Worm (Caenorhabditis elegans) whole organism, young adult: ENCODE results near the gene calu-1.

Source experiments
- B0035.1 ChIP-seq: sonication (generic microtip); optimal IDR thresholded peaks from 2 replicates; lab custom pipeline; 2016; ENCODE audit warnings: missing genetic modification characterization, mild to moderate bottlenecking, missing compliant biosample characterization, missing genotype, missing genetic modification reagents
- B0336.3 ChIP-seq: fragments of 200-800 bp; sonication (Bioruptor generic); IDR thresholded peaks from 2 replicates; pipeline ENCODE4 v1.3.6; 2022; ENCODE audit warnings: missing genetic modification characterization, missing compliant biosample characterization
- C06A6.2 ChIP-seq: fragments of 200-800 bp; sonication (Bioruptor generic); conservative IDR thresholded peaks from 2 replicates; pipeline ENCODE4 v1.3.6; 2022; ENCODE audit warnings: missing genetic modification characterization, missing compliant biosample characterization
- F10E7.11 ChIP-seq: sonication (generic microtip); optimal IDR thresholded peaks from 2 replicates; lab custom pipeline; 2017; ENCODE audit warnings: mild to moderate bottlenecking, missing genetic modification characterization, moderate library complexity, missing compliant biosample characterization
- F22D6.2 ChIP-seq: sonication (generic microtip); optimal IDR thresholded peaks from 2 replicates; lab custom pipeline; 2016; ENCODE audit warnings: mild to moderate bottlenecking, missing genetic modification characterization, missing compliant biosample characterization
- F23B12.7 ChIP-seq: sonication (generic microtip); optimal IDR thresholded peaks from 2 replicates; lab custom pipeline; 2017; ENCODE audit warnings: missing genetic modification characterization, mild to moderate bottlenecking, missing compliant biosample characterization, antibody characterized with exemption, moderate library complexity; ENCODE audit not compliant: insufficient read depth
- F33H1.4 ChIP-seq: fragments of 200-800 bp; sonication (Bioruptor generic); IDR thresholded peaks from 2 replicates; pipeline ENCODE4 v1.3.6; 2022; ENCODE audit warnings: missing genetic modification reagents, missing genetic modification characterization, missing compliant biosample characterization
- Y53G8AR.9 ChIP-seq: fragments of 200-800 bp; sonication (Bioruptor generic); conservative IDR thresholded peaks from 2 replicates; pipeline ENCODE4 v1.3.6; 2022; ENCODE audit warnings: missing genetic modification reagents, missing genetic modification characterization, missing compliant biosample characterization
- Y56A3A.18 ChIP-seq: fragments of 200-800 bp; sonication (Bioruptor generic); IDR thresholded peaks from 2 replicates; pipeline ENCODE4 v1.3.6; 2022; ENCODE audit warnings: missing genetic modification reagents, missing genetic modification characterization, missing compliant biosample characterization
- ZK185.1 ChIP-seq: sonication (generic microtip); optimal IDR thresholded peaks from 2 replicates; lab custom pipeline; 2016; ENCODE audit warnings: mild to moderate bottlenecking, missing genetic modification characterization, missing compliant biosample characterization; ENCODE audit not compliant: poor library complexity, severe bottlenecking
- akir-1 ChIP-seq: fragments of 200-800 bp; sonication (Bioruptor generic); optimal IDR thresholded peaks from 2 replicates; lab custom pipeline; 2018; ENCODE audit warnings: mild to moderate bottlenecking, missing genetic modification characterization, moderate library complexity, missing compliant biosample characterization
- aptf-2 ChIP-seq: fragments of 200-800 bp; sonication (Bioruptor generic); conservative IDR thresholded peaks from 2 replicates; pipeline ENCODE4 v1.3.6; 2022; ENCODE audit warnings: missing genetic modification reagents, missing genetic modification characterization, missing compliant biosample characterization
- bed-2 ChIP-seq: fragments of 200-800 bp; sonication (Bioruptor generic); IDR thresholded peaks from 2 replicates; pipeline ENCODE4 v1.3.6; 2022; ENCODE audit warnings: missing genetic modification reagents, missing genetic modification characterization, missing compliant biosample characterization
- ccch-3 ChIP-seq: fragments of 200-800 bp; sonication (Bioruptor generic); optimal IDR thresholded peaks from 2 replicates; lab custom pipeline; 2018; ENCODE audit warnings: mild to moderate bottlenecking, missing genetic modification characterization, missing compliant biosample characterization
- cebp-1 ChIP-seq, 2 experiments: fragments of 200-800 bp in 1 of 2; sonication (Bioruptor generic) in 1 of 2; sonication (generic microtip) in 1 of 2; IDR thresholded peaks in 1 of 2; optimal IDR thresholded peaks in 1 of 2; 2 replicates each; pipeline versions ENCODE4 v1.3.6 to Lab custom; 2017 to 2022; ENCODE audit warnings: missing compliant biosample characterization in 2 of 2, missing genetic modification characterization in 2 of 2, mild to moderate bottlenecking in 1 of 2, missing genetic modification reagents in 1 of 2, moderate library complexity in 1 of 2
- cebp-2 ChIP-seq: fragments of 200-800 bp; sonication (Bioruptor generic); IDR thresholded peaks from 2 replicates; pipeline ENCODE4 v1.3.6; 2022; ENCODE audit warnings: missing genetic modification characterization, missing compliant biosample characterization
- ceh-100 ChIP-seq: fragments of 200-800 bp; sonication (Bioruptor generic); IDR thresholded peaks from 2 replicates; pipeline ENCODE4 v1.3.6; 2022; ENCODE audit warnings: missing genetic modification reagents, missing genetic modification characterization, missing compliant biosample characterization
- die-1 ChIP-seq: sonication (generic microtip); optimal IDR thresholded peaks from 2 replicates; lab custom pipeline; 2016; ENCODE audit warnings: missing genotype, mild to moderate bottlenecking, missing genetic modification characterization, missing compliant biosample characterization
- dpl-1 ChIP-seq: fragments of 150-350 bp; optimal IDR thresholded peaks from 2 replicates; lab custom pipeline; 2014; ENCODE audit warnings: missing biosample characterization, missing genetic modification reagents, missing genetic modification characterization
- ets-4 ChIP-seq: fragments of 200-800 bp; sonication (Bioruptor generic); optimal IDR thresholded peaks from 2 replicates; lab custom pipeline; 2018; ENCODE audit warnings: mild to moderate bottlenecking, missing genetic modification characterization, missing compliant biosample characterization
- hlh-12 ChIP-seq: sonication (generic microtip); optimal IDR thresholded peaks from 2 replicates; lab custom pipeline; 2016; ENCODE audit warnings: missing genetic modification characterization, missing compliant biosample characterization
- hrde-1 ChIP-seq: sonication (generic microtip); optimal IDR thresholded peaks from 2 replicates; lab custom pipeline; 2016; ENCODE audit warnings: missing genetic modification characterization, mild to moderate bottlenecking, missing compliant biosample characterization, moderate library complexity, missing genotype, missing genetic modification reagents, borderline replicate concordance
- let-607 ChIP-seq, 2 experiments: fragments of 200-800 bp in 1 of 2; sonication (Bioruptor generic) in 1 of 2; sonication (generic microtip) in 1 of 2; optimal IDR thresholded peaks; 2 replicates each; lab custom pipeline; 2016 to 2018; ENCODE audit warnings: mild to moderate bottlenecking in 2 of 2, missing compliant biosample characterization in 2 of 2, missing genetic modification characterization in 2 of 2, moderate library complexity in 2 of 2, missing genotype in 1 of 2
- lin-26 ChIP-seq: fragments of 200-800 bp; sonication (Bioruptor generic); IDR thresholded peaks from 2 replicates; pipeline ENCODE4 v1.3.6; 2022; ENCODE audit warnings: missing genetic modification reagents, missing genetic modification characterization, missing compliant biosample characterization
- lin-40 ChIP-seq: sonication (generic microtip); optimal IDR thresholded peaks from 2 replicates; lab custom pipeline; 2016; ENCODE audit warnings: missing genetic modification characterization, mild to moderate bottlenecking, missing compliant biosample characterization, missing genotype, missing genetic modification reagents
- madf-6 ChIP-seq: fragments of 200-800 bp; sonication (Bioruptor generic); IDR thresholded peaks from 2 replicates; pipeline ENCODE4 v1.3.6; 2022; ENCODE audit warnings: missing genetic modification reagents, missing genetic modification characterization, missing compliant biosample characterization
- mxl-1 ChIP-seq: sonication (generic microtip); optimal IDR thresholded peaks from 2 replicates; lab custom pipeline; 2016; ENCODE audit warnings: missing genetic modification characterization, missing compliant biosample characterization
- nfya-2 ChIP-seq: fragments of 200-800 bp; sonication (Bioruptor generic); IDR thresholded peaks from 2 replicates; pipeline ENCODE4 v1.3.6; 2022; ENCODE audit warnings: missing genetic modification reagents, missing genetic modification characterization, missing compliant biosample characterization
- nfyb-1 ChIP-seq: fragments of 200-800 bp; sonication (Bioruptor generic); IDR thresholded peaks from 2 replicates; pipeline ENCODE4 v1.3.6; 2022; ENCODE audit warnings: missing genetic modification reagents, missing genetic modification characterization, missing compliant biosample characterization
- nhr-120 ChIP-seq: fragments of 200-800 bp; sonication (Bioruptor generic); IDR thresholded peaks from 2 replicates; pipeline ENCODE4 v1.3.6; 2022; ENCODE audit warnings: missing genetic modification characterization, missing compliant biosample characterization
- nhr-80 ChIP-seq: sonication (generic microtip); optimal IDR thresholded peaks from 2 replicates; lab custom pipeline; 2016; ENCODE audit warnings: missing genetic modification characterization, missing compliant biosample characterization
- nhr-90 ChIP-seq: sonication (generic microtip); optimal IDR thresholded peaks from 2 replicates; lab custom pipeline; 2016; ENCODE audit warnings: missing genotype, mild to moderate bottlenecking, missing genetic modification characterization, missing compliant biosample characterization
- rcor-1 ChIP-seq: fragments of 200-800 bp; sonication (Bioruptor generic); IDR thresholded peaks from 2 replicates; pipeline ENCODE4 v1.3.6; 2022; ENCODE audit warnings: missing genetic modification reagents, missing genetic modification characterization, missing compliant biosample characterization
- rec-8 ChIP-seq, 2 experiments: sonication (generic microtip); optimal IDR thresholded peaks; 2 replicates each; lab custom pipeline; 2016; ENCODE audit warnings: mild to moderate bottlenecking in 2 of 2, missing genetic modification characterization in 2 of 2, missing genetic modification reagents in 2 of 2, missing genotype in 2 of 2, missing biosample characterization in 1 of 2, missing compliant biosample characterization in 1 of 2, moderate library complexity in 1 of 2
- rpc-1 ChIP-seq, 2 experiments: fragments of 150-350 bp in 1 of 2; sonication (generic microtip) in 1 of 2; optimal IDR thresholded peaks; 2 replicates each; lab custom pipeline; 2014 to 2018; ENCODE audit warnings: missing biosample characterization in 1 of 2, missing genetic modification characterization in 1 of 2, missing genetic modification reagents in 1 of 2, missing genotype in 1 of 2
- sdz-38 ChIP-seq: sonication (generic microtip); optimal IDR thresholded peaks from 2 replicates; lab custom pipeline; 2016; ENCODE audit warnings: missing genotype, missing genetic modification characterization, missing compliant biosample characterization
- sea-2 ChIP-seq: fragments of 200-800 bp; sonication (Bioruptor generic); IDR thresholded peaks from 2 replicates; pipeline ENCODE4 v1.3.6; 2022; ENCODE audit warnings: missing genetic modification characterization, missing compliant biosample characterization
- snpc-1.3 ChIP-seq: sonication (generic microtip); optimal IDR thresholded peaks from 2 replicates; lab custom pipeline; 2017; ENCODE audit warnings: missing genetic modification characterization, mild to moderate bottlenecking, missing compliant biosample characterization, antibody characterized with exemption, moderate library complexity, missing genotype, missing genetic modification reagents; ENCODE audit not compliant: insufficient read depth
- snpc-4 ChIP-seq, 5 experiments: fragments of 150-350 bp in 1 of 5; sonication (generic microtip) in 4 of 5; optimal IDR thresholded peaks; 2 replicates each; lab custom pipeline; 2014 to 2018; ENCODE audit warnings: missing genetic modification characterization in 5 of 5, missing biosample characterization in 3 of 5, antibody characterized with exemption in 2 of 5, mild to moderate bottlenecking in 2 of 5, missing compliant biosample characterization in 2 of 5, missing genotype in 2 of 5, moderate library complexity in 2 of 5, missing genetic modification reagents in 1 of 5
- sptf-2 ChIP-seq: fragments of 200-800 bp; sonication (Bioruptor generic); optimal IDR thresholded peaks from 2 replicates; lab custom pipeline; 2018; ENCODE audit warnings: mild to moderate bottlenecking, missing genetic modification characterization, missing compliant biosample characterization
- tbp1 ChIP-seq: fragments of 200-800 bp; sonication (Bioruptor generic); optimal IDR thresholded peaks from 2 replicates; lab custom pipeline; 2018; ENCODE audit warnings: mild to moderate bottlenecking, missing genetic modification characterization, missing compliant biosample characterization
- zfh-2 ChIP-seq: fragments of 200-800 bp; sonication (Bioruptor generic); conservative IDR thresholded peaks from 2 replicates; pipeline ENCODE4 v1.3.6; 2022; ENCODE audit warnings: missing genetic modification reagents, missing genetic modification characterization, missing compliant biosample characterization
- ztf-22 ChIP-seq: fragments of 200-800 bp; sonication (Bioruptor generic); optimal IDR thresholded peaks from 2 replicates; lab custom pipeline; 2018; ENCODE audit warnings: mild to moderate bottlenecking, missing genetic modification characterization, moderate library complexity, missing compliant biosample characterization
- ztf-28 ChIP-seq: fragments of 200-800 bp; sonication (Bioruptor generic); IDR thresholded peaks from 2 replicates; pipeline ENCODE4 v1.3.6; 2022; ENCODE audit warnings: missing genetic modification reagents, missing genetic modification characterization, missing compliant biosample characterization
- ztf-3 ChIP-seq: fragments of 200-800 bp; sonication (Bioruptor generic); optimal IDR thresholded peaks from 2 replicates; lab custom pipeline; 2018; ENCODE audit warnings: mild to moderate bottlenecking, missing genetic modification characterization, missing compliant biosample characterization
- ztf-6 ChIP-seq: fragments of 200-800 bp; sonication (Bioruptor generic); IDR thresholded peaks from 2 replicates; pipeline ENCODE4 v1.3.6; 2022; ENCODE audit warnings: missing genetic modification reagents, missing genetic modification characterization, missing compliant biosample characterization

calu-1 gene

DNA sequence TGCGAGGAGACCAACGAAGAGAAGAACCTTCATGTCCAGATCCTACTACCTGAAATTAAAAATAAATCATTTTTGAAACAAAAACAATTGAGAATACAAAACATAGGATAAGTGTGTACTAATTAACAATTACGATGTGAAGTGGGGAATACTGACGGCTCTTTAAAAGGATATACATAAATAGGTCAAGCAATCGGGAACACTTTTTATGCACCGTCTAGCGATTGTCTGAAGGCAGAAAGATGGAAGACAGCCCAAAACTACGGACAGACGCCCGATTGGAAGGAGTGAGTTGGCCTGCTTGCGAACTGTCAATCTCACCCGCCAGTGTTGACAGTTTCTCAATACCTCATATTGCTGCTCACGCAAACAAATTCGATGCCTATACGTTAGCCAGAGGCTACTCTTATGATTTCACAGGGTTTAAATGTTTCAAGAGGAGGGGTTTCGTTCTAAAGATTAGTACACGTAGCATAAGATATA, at the start of gene calu-1:
TSS of gene calu-1 (minus strand) at position 51 of the 483 bp plus-strand sequence.
- peak; percentile 95 for TF ChIP-seq nhr-80 (tag; lab: Kevin White, UChicago)
- TF ChIP-seq ceh-100: no peak
- no peak for TF ChIP-seq ztf-28 (GFP tag; lab: Robert Waterston, UW)
- TF ChIP-seq aptf-2 (GFP tag; lab: Robert Waterston, UW): no peak
- TF ChIP-seq madf-6 (GFP tag; lab: Robert Waterston, UW): no peak
- no peak for TF ChIP-seq F22D6.2 (tag; lab: Kevin White, UChicago)
- no peak for TF ChIP-seq ztf-3 (GFP tag; lab: Kevin White, UChicago)
- TF ChIP-seq snpc-1.3 (tag; lab: Kevin White, UChicago): no peak
- no peak for TF ChIP-seq dpl-1 (GFP tag; lab: Kevin White, UChicago)
- peak; percentile 53 for TF ChIP-seq nhr-90
- no peak for TF ChIP-seq cebp-1 (GFP tag; IDR thresholded peaks at IDR 0.05; lab: Robert Waterston, UW)
- no peak for TF ChIP-seq cebp-1 (tag; optimal IDR thresholded peaks at IDR 0.05; lab: Kevin White, UChicago)
- no peak for TF ChIP-seq F33H1.4 (GFP tag; lab: Robert Waterston, UW)
- no peak for TF ChIP-seq ccch-3 (GFP tag; lab: Kevin White, UChicago)
- no peak for TF ChIP-seq sptf-2 (GFP tag; lab: Kevin White, UChicago)
- TF ChIP-seq rpc-1 (optimal IDR thresholded peaks at IDR 0.05; lab: Kevin White, UChicago): no peak
- TF ChIP-seq rpc-1 (tag; optimal IDR thresholded peaks at IDR 0.05; lab: Kevin White, UChicago): no peak
- TF ChIP-seq hrde-1: no peak
- no peak for TF ChIP-seq F23B12.7 (tag; lab: Kevin White, UChicago)
- TF ChIP-seq let-607 (tag; optimal IDR thresholded peaks at IDR 0.05; lab: Kevin White, UChicago): peak; percentile 99
- TF ChIP-seq sea-2: no peak
- no peak for TF ChIP-seq Y56A3A.18
- 0 out of 2 replicates have a peak, but pooled peaks have one; percentile 21 for TF ChIP-seq B0336.3 (GFP tag; lab: Robert Waterston, UW)
- no peak for TF ChIP-seq nhr-120
- no peak for TF ChIP-seq rec-8 (tag; optimal IDR thresholded peaks at IDR 0.05; lab: Kevin White, UChicago)
- no peak for TF ChIP-seq akir-1
- no peak for TF ChIP-seq cebp-2 (GFP tag; lab: Robert Waterston, UW)
- TF ChIP-seq ztf-22 (GFP tag; lab: Kevin White, UChicago): peak; percentile 38
- TF ChIP-seq hlh-12 (tag; lab: Kevin White, UChicago): no peak
- peak; percentile 61; the same call in 1 of the 2 replicates for TF ChIP-seq nfyb-1 (GFP tag; lab: Robert Waterston, UW)
- TF ChIP-seq B0035.1 (tag; lab: Kevin White, UChicago): no peak
- TF ChIP-seq snpc-4 (GFP tag; optimal IDR thresholded peaks at IDR 0.05; lab: Kevin White, UChicago): no peak
- TF ChIP-seq snpc-4 (tag; optimal IDR thresholded peaks at IDR 0.05; lab: Kevin White, UChicago): no peak
- TF ChIP-seq rcor-1 (GFP tag; lab: Robert Waterston, UW): no peak
- TF ChIP-seq ets-4 (GFP tag; lab: Kevin White, UChicago): peak; percentile 79
- TF ChIP-seq Y53G8AR.9 (GFP tag; lab: Robert Waterston, UW): 0 out of 2 replicates have a peak, but pooled peaks have one; percentile 10
- TF ChIP-seq ztf-6 (GFP tag; lab: Robert Waterston, UW): no peak
- TF ChIP-seq mxl-1 (tag; lab: Kevin White, UChicago): no peak
- no peak for TF ChIP-seq zfh-2 (GFP tag; lab: Robert Waterston, UW)
- no peak for TF ChIP-seq sdz-38 (tag; lab: Kevin White, UChicago)
- no peak for TF ChIP-seq C06A6.2 (GFP tag; lab: Robert Waterston, UW)
- TF ChIP-seq F10E7.11: no peak
- no peak for TF ChIP-seq lin-40 (tag; lab: Kevin White, UChicago)
- no peak for TF ChIP-seq nfya-2
- no peak for TF ChIP-seq bed-2
- no peak for TF ChIP-seq lin-26 (GFP tag; lab: Robert Waterston, UW)
- peak; percentile 16 for TF ChIP-seq tbp1 (GFP tag; lab: Kevin White, UChicago)
- TF ChIP-seq ZK185.1 (tag; lab: Kevin White, UChicago): no peak
- no peak for TF ChIP-seq die-1
